Worm (Caenorhabditis elegans): ENCODE measurements around the gene nemp-1.

Gene nemp-1

ce11 chrIII:471644-472401 is at the start of gene nemp-1, which contains the start of gene magu-1:
Gene nemp-1, plus strand, starts transcription at chrIII:472317.
Gene magu-1, minus strand, starts transcription at chrIII:471702.
- TF ChIP-seq W03F9.2 (tag; optimal IDR thresholded peaks at IDR 0.05) = peak; percentile 21
- TF ChIP-seq him-1 (tag; optimal IDR thresholded peaks at IDR 0.05) = no peak
- no peak for TF ChIP-seq dao-5 (tag; optimal IDR thresholded peaks at IDR 0.05)

- no peak for TF ChIP-seq him-1 (tag; optimal IDR thresholded peaks at IDR 0.05)
These were observed 49.6 kb upstream of the nemp-1 start for ce11 chrIII:422553-422952.

ce11 chrIII:423875-424274 is 48.2 kb upstream of the nemp-1 start:
- TF ChIP-seq him-1 (tag; optimal IDR thresholded peaks at IDR 0.05) (no peak), dao-5 (tag; optimal IDR thresholded peaks at IDR 0.05) (no peak), W03F9.2 (tag; optimal IDR thresholded peaks at IDR 0.05) (no peak)

ce11 chrIII:429038-429437 is 43.1 kb upstream of the nemp-1 start, which contains the start of gene cec-8:
Gene cec-8, plus strand, starts transcription at chrIII:429338.
- TF ChIP-seq W03F9.2 (tag; optimal IDR thresholded peaks at IDR 0.05) (no peak), him-1 (tag; optimal IDR thresholded peaks at IDR 0.05) (no peak), dao-5 (tag; optimal IDR thresholded peaks at IDR 0.05) (no peak)

ce11 chrIII:432988-433387 is 39.1 kb upstream of the nemp-1 start:
- TF ChIP-seq dao-5 (tag; optimal IDR thresholded peaks at IDR 0.05) (no peak), W03F9.2 (tag; optimal IDR thresholded peaks at IDR 0.05) (no peak), him-1 (tag; optimal IDR thresholded peaks at IDR 0.05) (no peak)

ce11 chrIII:434361-434941 is 37.7 kb upstream of the nemp-1 start, which contains the start of gene affl-2:
Gene affl-2, plus strand, starts transcription at chrIII:434891.
- TF ChIP-seq him-1 (tag; optimal IDR thresholded peaks at IDR 0.05) (no peak), W03F9.2 (tag; optimal IDR thresholded peaks at IDR 0.05) (no peak), dao-5 (tag; optimal IDR thresholded peaks at IDR 0.05) (no peak)

- TF ChIP-seq him-1 (tag; optimal IDR thresholded peaks at IDR 0.05) (no peak), dao-5 (tag; optimal IDR thresholded peaks at IDR 0.05) (no peak), W03F9.2 (tag; optimal IDR thresholded peaks at IDR 0.05) (no peak)
These were observed 35.1 kb upstream of the nemp-1 start for ce11 chrIII:437033-437432.

ce11 chrIII:439926-440325 is 32.2 kb upstream of the nemp-1 start, which contains the start of gene affl-1:
Gene affl-1, plus strand, starts transcription at chrIII:440226.
- TF ChIP-seq dao-5 (tag; optimal IDR thresholded peaks at IDR 0.05) (no peak), him-1 (tag; optimal IDR thresholded peaks at IDR 0.05) (no peak), W03F9.2 (tag; optimal IDR thresholded peaks at IDR 0.05) (no peak)

- TF ChIP-seq him-1 (tag; optimal IDR thresholded peaks at IDR 0.05) = no peak
- no peak for TF ChIP-seq W03F9.2 (tag; optimal IDR thresholded peaks at IDR 0.05)
- TF ChIP-seq dao-5 (tag; optimal IDR thresholded peaks at IDR 0.05) = no peak
These were observed 28.0 kb upstream of the nemp-1 start, which contains the start of gene Y55B1BR.8 for ce11 chrIII:444101-444500. Gene Y55B1BR.8, plus strand, starts transcription at chrIII:444401.

ce11 chrIII:446860-447259 is 25.3 kb upstream of the nemp-1 start:
- TF ChIP-seq dao-5 (tag; optimal IDR thresholded peaks at IDR 0.05) = no peak

ce11 chrIII:455793-456192 is 16.3 kb upstream of the nemp-1 start:
- no peak for TF ChIP-seq W03F9.2 (tag; optimal IDR thresholded peaks at IDR 0.05)
- TF ChIP-seq him-1 (tag; optimal IDR thresholded peaks at IDR 0.05) = no peak
- no peak for TF ChIP-seq dao-5 (tag; optimal IDR thresholded peaks at IDR 0.05)

- TF ChIP-seq him-1 (tag; optimal IDR thresholded peaks at IDR 0.05) = no peak
- no peak for TF ChIP-seq dao-5 (tag; optimal IDR thresholded peaks at IDR 0.05)
- no peak for TF ChIP-seq W03F9.2 (tag; optimal IDR thresholded peaks at IDR 0.05)
These were observed 8.4 kb upstream of the nemp-1 start, which contains the start of gene Y55B1BR.6 for ce11 chrIII:463711-464110. Gene Y55B1BR.6, minus strand, starts transcription at chrIII:463811.

- TF ChIP-seq him-1 (tag; optimal IDR thresholded peaks at IDR 0.05) (no peak), W03F9.2 (tag; optimal IDR thresholded peaks at IDR 0.05) (no peak), dao-5 (tag; optimal IDR thresholded peaks at IDR 0.05) (no peak)
These were observed 3.0 kb downstream of the nemp-1 start, which contains the start of gene mat-3 for ce11 chrIII:475154-475553. Gene mat-3, plus strand, starts transcription at chrIII:475454.

- no peak for TF ChIP-seq W03F9.2 (tag; optimal IDR thresholded peaks at IDR 0.05)
- no peak for TF ChIP-seq him-1 (tag; optimal IDR thresholded peaks at IDR 0.05)
- TF ChIP-seq dao-5 (tag; optimal IDR thresholded peaks at IDR 0.05) = no peak
These were observed 9.1 kb downstream of the nemp-1 start for ce11 chrIII:481259-481658.
